Worm (Caenorhabditis elegans) whole organism, midembryonic: Measurements from ENCODE around the gene clec-7.
"Not testable (repeated sequence)": the region's sequence is repeated elsewhere in the genome, so short reads cannot be mapped to it uniquely, and the experiment has no call there.

Experiments
- T22C8.4 ChIP-seq: fragments of 200-800 bp; sonication (Bioruptor generic); IDR thresholded peaks from 2 replicates; pipeline ENCODE4 v1.3.6; 2022; ENCODE audit warnings: missing genetic modification characterization, missing compliant biosample characterization
- cog-1 ChIP-seq: sonication (generic microtip); optimal IDR thresholded peaks from 2 replicates; lab custom pipeline; 2016; ENCODE audit warnings: missing genetic modification characterization, missing compliant biosample characterization
- flt-1 ChIP-seq: fragments of 200-800 bp; sonication (Bioruptor generic); IDR thresholded peaks from 2 replicates; pipeline ENCODE4 v1.3.6; 2022; ENCODE audit warnings: missing genetic modification characterization, missing compliant biosample characterization
- klf-2 ChIP-seq: fragments of 200-800 bp; sonication (Bioruptor generic); conservative IDR thresholded peaks from 2 replicates; pipeline ENCODE4 v1.3.6; 2022; ENCODE audit warnings: missing genetic modification reagents, missing genetic modification characterization, missing compliant biosample characterization
- med-1 ChIP-seq: sonication (generic microtip); optimal IDR thresholded peaks from 2 replicates; lab custom pipeline; 2017; ENCODE audit warnings: missing genetic modification characterization, mild to moderate bottlenecking, missing compliant biosample characterization, antibody characterized with exemption, missing genetic modification reagents; ENCODE audit not compliant: insufficient read depth
- ref-1 ChIP-seq: fragments of 200-800 bp; sonication (Bioruptor generic); conservative IDR thresholded peaks from 2 replicates; pipeline ENCODE4 v1.3.6; 2022; ENCODE audit warnings: missing genetic modification reagents, missing genetic modification characterization, missing compliant biosample characterization
- tab-1 ChIP-seq: fragments of 200-800 bp; sonication (Bioruptor generic); IDR thresholded peaks from 2 replicates; pipeline ENCODE4 v1.3.6; 2022; ENCODE audit warnings: missing genetic modification characterization, missing compliant biosample characterization
- ztf-23 ChIP-seq: fragments of 200-800 bp; sonication (Bioruptor generic); IDR thresholded peaks from 2 replicates; pipeline ENCODE4 v1.3.6; 2022; ENCODE audit warnings: missing genetic modification reagents, missing genetic modification characterization, missing compliant biosample characterization
- ztf-29 ChIP-seq: fragments of 200-800 bp; sonication (Bioruptor generic); IDR thresholded peaks from 2 replicates; pipeline ENCODE4 v1.3.6; 2022; ENCODE audit warnings: missing genetic modification reagents, missing genetic modification characterization, missing compliant biosample characterization

The clec-7 gene

DNA sequence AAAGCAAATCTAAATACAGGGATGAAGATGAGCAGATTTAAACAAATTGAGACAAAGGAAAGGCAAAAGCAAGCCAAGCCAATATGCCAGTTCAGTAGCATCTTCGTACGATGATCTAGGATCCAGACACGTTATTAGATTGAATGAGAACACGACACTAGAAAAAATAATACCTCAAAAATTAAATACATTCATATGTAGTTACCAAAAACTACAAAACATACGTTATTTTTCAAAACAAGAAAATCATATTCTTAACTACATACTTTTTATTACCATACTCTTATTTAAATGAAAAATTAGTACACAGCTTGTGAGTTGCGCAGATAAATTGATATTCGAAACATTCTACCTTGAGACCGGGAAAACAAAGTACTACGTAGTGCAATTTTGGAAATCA, 15.0 kb upstream of the clec-7 start, which contains the start of gene srx-6:
Gene srx-6 (minus strand): TSS at position 101 of the 400 bp plus-strand sequence.
- TF ChIP-seq T22C8.4, result no peak

DNA sequence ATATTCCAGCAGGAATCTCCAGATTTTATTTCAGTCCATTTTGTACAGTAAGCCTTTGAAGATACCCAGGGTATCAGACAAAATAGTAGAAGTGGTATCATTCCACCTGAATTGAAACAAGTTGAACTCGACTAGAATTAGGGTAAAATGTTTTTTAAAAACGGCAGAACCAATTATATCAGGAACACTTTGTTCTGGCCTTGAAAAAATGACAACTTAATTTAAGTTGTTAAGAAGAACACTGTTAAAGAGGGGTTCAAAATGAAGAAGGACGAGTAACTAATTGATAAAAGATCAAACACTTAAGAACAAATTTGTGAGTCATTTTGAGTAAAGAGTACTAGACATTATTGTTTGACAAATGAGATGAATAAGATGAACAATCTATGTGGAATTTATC, 7.3 kb upstream of the clec-7 start, which contains the start of gene lmd-4:
Gene lmd-4 (minus strand): TSS at position 101 of the 400 bp plus-strand sequence.
- TF ChIP-seq ref-1 (GFP tag; lab: Robert Waterston, UW) (no peak), T22C8.4 (no peak), flt-1 (GFP tag; lab: Robert Waterston, UW) (no peak), med-1 (GFP tag; lab: Kevin White, UChicago) (no peak), klf-2 (GFP tag; lab: Robert Waterston, UW) (no peak), ztf-29 (GFP tag; lab: Robert Waterston, UW) (no peak), tab-1 (GFP tag; lab: Robert Waterston, UW) (no peak), ztf-23 (GFP tag; lab: Robert Waterston, UW) (no peak), cog-1 (no peak)

DNA sequence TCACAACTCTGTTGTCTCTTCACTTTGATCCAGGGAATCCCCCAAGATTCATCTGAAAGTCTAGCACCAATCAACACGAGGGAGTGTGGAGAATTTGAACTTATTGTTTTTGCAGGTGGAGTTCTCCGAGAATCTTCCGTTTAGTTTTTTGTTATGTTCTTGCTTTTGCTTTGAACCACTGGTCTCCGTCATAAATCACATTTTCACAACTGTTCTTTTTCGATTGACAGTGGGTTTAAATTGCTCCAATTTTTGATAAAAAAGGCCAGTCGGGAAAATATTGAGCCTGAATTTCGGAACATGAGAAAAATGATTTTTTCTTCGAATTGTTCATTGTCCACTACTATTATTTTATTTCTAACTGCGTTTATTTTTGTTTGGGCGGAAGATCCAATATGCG, 6.3 kb upstream of the clec-7 start, which contains the start of gene F10G2.10:
Gene F10G2.10 (plus strand): TSS at position 301 of the 400 bp plus-strand sequence.
- TF ChIP-seq klf-2 (GFP tag; lab: Robert Waterston, UW) (no peak), ref-1 (GFP tag; lab: Robert Waterston, UW) (no peak), ztf-29 (GFP tag; lab: Robert Waterston, UW) (no peak), ztf-23 (GFP tag; lab: Robert Waterston, UW) (no peak), T22C8.4 (no peak), tab-1 (GFP tag; lab: Robert Waterston, UW) (no peak), cog-1 (no peak), med-1 (GFP tag; lab: Kevin White, UChicago) (no peak), flt-1 (GFP tag; lab: Robert Waterston, UW) (no peak)

DNA sequence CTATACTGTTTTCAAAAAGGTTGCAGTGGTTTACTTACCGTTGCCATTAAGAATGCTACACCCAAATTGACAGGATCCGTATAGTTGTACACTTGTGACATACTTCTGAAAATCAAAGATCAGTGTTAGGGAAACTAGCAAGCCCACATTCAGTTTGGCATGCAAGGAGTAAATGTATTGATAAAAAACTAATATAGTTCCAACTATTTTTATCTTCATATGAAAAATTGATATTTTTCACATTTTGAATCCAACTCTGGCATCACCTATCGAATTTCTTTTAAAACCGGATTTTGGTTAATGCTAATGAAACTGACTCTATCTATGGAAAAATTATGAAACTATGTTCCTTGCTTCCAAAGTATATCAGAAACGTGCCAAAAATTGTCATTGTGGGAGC, 2.9 kb upstream of the clec-7 start, which contains the start of gene srx-92:
Gene srx-92 (minus strand): TSS at position 101 of the 400 bp plus-strand sequence.
- TF ChIP-seq tab-1 (GFP tag; lab: Robert Waterston, UW) (no peak), ztf-29 (GFP tag; lab: Robert Waterston, UW) (no peak), cog-1 (no peak), med-1 (GFP tag; lab: Kevin White, UChicago) (no peak), T22C8.4 (no peak), ztf-23 (GFP tag; lab: Robert Waterston, UW) (no peak)

DNA sequence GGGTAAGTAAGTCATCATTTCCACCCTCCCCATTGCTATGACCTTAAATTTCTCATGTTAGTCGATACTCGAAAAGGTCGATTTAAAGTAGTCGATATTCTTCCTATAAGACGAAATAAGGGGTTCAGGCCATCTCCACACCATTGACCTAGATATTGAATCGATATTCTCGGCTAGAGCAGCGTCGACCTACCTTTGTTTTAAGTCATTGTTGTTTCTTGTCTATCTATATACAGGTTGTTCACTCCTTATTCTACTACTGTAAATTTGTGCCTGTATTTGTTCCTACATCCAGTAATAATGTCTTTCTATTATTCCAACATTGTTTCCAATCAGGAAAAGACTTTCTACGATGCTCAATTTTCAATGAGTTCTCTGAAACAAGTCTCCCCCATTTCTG, 1.3 kb upstream of the clec-7 start, which contains the start of gene F10G2.4:
Gene F10G2.4 (plus strand): TSS at position 301 of the 400 bp plus-strand sequence.
- TF ChIP-seq cog-1 (no peak), T22C8.4 (no peak), flt-1 (GFP tag; lab: Robert Waterston, UW) (no peak), klf-2 (GFP tag; lab: Robert Waterston, UW) (no peak), tab-1 (GFP tag; lab: Robert Waterston, UW) (no peak), med-1 (GFP tag; lab: Kevin White, UChicago) (no peak), ref-1 (GFP tag; lab: Robert Waterston, UW) (no peak), ztf-29 (GFP tag; lab: Robert Waterston, UW) (no peak), ztf-23 (GFP tag; lab: Robert Waterston, UW) (no peak)

DNA sequence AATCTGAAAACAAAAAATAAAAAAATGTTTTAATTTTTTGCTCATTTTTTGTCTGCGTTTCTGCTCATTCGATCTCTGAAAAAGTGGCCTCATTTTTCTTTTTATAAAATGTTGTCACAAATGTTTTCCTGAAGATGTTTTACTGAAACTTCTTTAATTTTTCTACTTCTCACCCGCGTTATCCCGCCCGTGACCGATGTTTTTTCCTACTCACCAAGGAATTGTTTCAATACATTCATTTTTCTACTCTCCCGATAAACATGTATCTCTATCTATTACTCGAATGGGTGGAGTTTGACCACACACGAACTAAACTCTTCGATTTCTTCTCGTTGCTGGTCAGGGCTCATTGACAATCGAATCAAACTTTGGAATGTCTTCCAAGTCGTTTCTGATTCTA, 2.7 kb downstream of the clec-7 start, which contains the start of gene F10G2.2:
Gene F10G2.2 (plus strand): TSS at position 301 of the 400 bp plus-strand sequence.
- TF ChIP-seq tab-1 (GFP tag; lab: Robert Waterston, UW), result no peak
- TF ChIP-seq klf-2 (GFP tag; lab: Robert Waterston, UW), result no peak
- TF ChIP-seq flt-1 (GFP tag; lab: Robert Waterston, UW), result no peak
- no peak for TF ChIP-seq med-1 (GFP tag; lab: Kevin White, UChicago)
- TF ChIP-seq ztf-29 (GFP tag; lab: Robert Waterston, UW), result no peak
- no peak for TF ChIP-seq ztf-23 (GFP tag; lab: Robert Waterston, UW)
- no peak for TF ChIP-seq cog-1
- TF ChIP-seq T22C8.4, result no peak
- TF ChIP-seq ref-1 (GFP tag; lab: Robert Waterston, UW), result no peak

DNA sequence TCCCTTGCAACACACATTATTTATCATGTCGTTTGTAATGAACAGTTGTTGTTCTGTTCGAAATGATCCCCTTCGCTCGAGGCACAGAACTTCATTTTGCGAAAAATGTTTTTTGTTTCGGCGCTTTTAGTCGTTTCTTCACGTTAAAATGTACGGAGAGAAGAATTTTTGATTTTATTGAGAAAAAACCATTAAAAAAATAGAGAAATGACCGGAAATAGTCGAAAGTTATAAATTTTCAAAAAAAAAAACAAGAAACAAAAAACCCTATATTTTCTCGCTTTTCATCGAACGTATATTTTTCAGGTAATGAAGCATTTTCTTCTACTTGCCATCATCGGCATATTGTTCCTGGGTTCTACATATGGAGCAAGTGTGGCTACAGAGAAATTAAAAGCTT, 4.1 kb downstream of the clec-7 start, which contains the start of gene F10G2.1:
Gene F10G2.1 (plus strand): TSS at position 301 of the 400 bp plus-strand sequence.
- TF ChIP-seq med-1 (GFP tag; lab: Kevin White, UChicago) (no peak), klf-2 (GFP tag; lab: Robert Waterston, UW) (no peak), ztf-29 (GFP tag; lab: Robert Waterston, UW) (no peak), ztf-23 (GFP tag; lab: Robert Waterston, UW) (no peak), T22C8.4 (no peak), tab-1 (GFP tag; lab: Robert Waterston, UW) (no peak)

DNA sequence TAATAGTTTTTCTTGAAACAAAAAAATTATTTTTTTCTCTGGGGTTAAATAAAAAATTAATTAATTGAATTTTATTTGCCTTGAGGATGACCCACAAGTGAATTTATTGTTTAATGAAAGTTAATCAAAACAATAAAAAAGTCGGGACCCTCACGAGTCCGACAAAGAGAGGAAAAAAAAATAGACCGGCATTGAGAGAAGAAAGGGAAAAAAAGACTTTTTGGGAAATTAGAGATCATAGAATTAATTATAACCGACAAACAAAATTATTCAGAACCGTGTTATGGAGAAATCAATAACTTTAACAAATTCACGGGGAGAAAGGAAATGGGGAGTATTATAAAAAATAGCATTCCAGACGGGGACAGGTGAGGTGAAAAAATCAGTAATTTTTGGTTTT, 9.0 kb downstream of the clec-7 start, which contains the start of gene F10G2.7:
Gene F10G2.7 (minus strand): TSS at position 101 of the 400 bp plus-strand sequence.
- TF ChIP-seq ztf-23 (GFP tag; lab: Robert Waterston, UW); T22C8.4; ref-1 (GFP tag; lab: Robert Waterston, UW): not testable (repeated sequence)

DNA sequence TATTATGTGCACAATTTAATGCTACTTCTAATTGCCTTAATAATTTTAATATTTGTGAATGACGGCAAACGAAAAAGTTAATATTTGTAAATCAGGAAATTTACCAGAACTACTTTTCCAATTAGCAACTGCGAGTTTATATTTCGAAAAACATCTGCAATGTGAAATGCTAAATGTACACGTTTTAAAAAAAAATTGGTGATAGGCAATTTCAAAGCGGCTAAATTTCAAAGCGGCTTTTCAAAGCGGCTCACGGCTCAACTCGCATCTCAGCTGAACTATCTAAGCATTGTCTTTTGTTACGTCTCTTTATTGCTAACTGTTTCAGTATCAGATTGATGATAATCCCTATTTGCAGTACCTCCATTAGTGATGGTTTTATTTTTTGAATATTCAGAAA, 11.6 kb downstream of the clec-7 start, which contains the start of gene srh-187:
Gene srh-187 (minus strand): TSS at position 101 of the 400 bp plus-strand sequence.
- no peak for TF ChIP-seq T22C8.4
- no peak for TF ChIP-seq tab-1 (GFP tag; lab: Robert Waterston, UW)
- no peak for TF ChIP-seq ztf-29 (GFP tag; lab: Robert Waterston, UW)
- TF ChIP-seq klf-2 (GFP tag; lab: Robert Waterston, UW), result no peak
- no peak for TF ChIP-seq ref-1 (GFP tag; lab: Robert Waterston, UW)
- TF ChIP-seq flt-1 (GFP tag; lab: Robert Waterston, UW), result no peak
- TF ChIP-seq med-1 (GFP tag; lab: Kevin White, UChicago), result no peak
- no peak for TF ChIP-seq cog-1
- no peak for TF ChIP-seq ztf-23 (GFP tag; lab: Robert Waterston, UW)

DNA sequence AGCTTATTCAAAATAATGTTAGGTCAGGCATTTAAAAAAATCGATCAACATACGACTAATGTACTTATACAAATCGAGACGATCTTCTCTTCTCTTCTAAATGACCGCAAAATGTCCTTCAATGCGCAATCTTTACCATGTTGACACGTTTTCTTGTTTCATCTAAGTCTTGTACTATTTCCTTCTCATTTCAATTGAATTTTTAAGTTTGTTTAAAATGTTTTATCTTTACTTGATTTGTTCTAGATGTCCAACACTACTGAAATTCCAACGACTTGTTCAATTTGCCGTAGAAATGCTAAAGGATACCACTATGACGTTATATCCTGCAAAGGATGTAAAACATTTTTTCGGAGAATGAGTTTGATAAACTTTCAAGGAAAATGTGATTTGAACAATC, 13.8 kb downstream of the clec-7 start, which contains the start of the genes nhr-263 and nhr-148:
Gene nhr-263 (minus strand): TSS at position 101 of the 400 bp plus-strand sequence.
Gene nhr-148 (plus strand): TSS at position 215 of the 400 bp plus-strand sequence.
- no peak for TF ChIP-seq ref-1 (GFP tag; lab: Robert Waterston, UW)
- TF ChIP-seq flt-1 (GFP tag; lab: Robert Waterston, UW), result no peak
- TF ChIP-seq med-1 (GFP tag; lab: Kevin White, UChicago), result no peak
- no peak for TF ChIP-seq T22C8.4
- no peak for TF ChIP-seq ztf-29 (GFP tag; lab: Robert Waterston, UW)
- no peak for TF ChIP-seq cog-1
- no peak for TF ChIP-seq klf-2 (GFP tag; lab: Robert Waterston, UW)
- TF ChIP-seq tab-1 (GFP tag; lab: Robert Waterston, UW), result no peak
- no peak for TF ChIP-seq ztf-23 (GFP tag; lab: Robert Waterston, UW)
